Worm (Caenorhabditis elegans): ENCODE measurements around the gene C01G10.9.
"Not testable (repeated sequence)": the region's sequence is repeated elsewhere in the genome, so short reads cannot be mapped to it uniquely, and the experiment has no call there.

Gene C01G10.9

ce11 chrV:15082291-15082690 is at the start of gene C01G10.9, which contains the start of gene C01G10.10 (continued):
- TF ChIP-seq blmp-1 (tag; optimal IDR thresholded peaks at IDR 0.05) (peak; percentile 51), ceh-82 (tag; optimal IDR thresholded peaks at IDR 0.05) (peak; percentile 28 to 32 (median 30)), nhr-11 (tag; optimal IDR thresholded peaks at IDR 0.05) (no peak), tbx-2 (tag; optimal IDR thresholded peaks at IDR 0.05) (peak; percentile 87), unc-62 (GFP tag; optimal IDR thresholded peaks at IDR 0.05) (no peak), dsc-1 (tag; optimal IDR thresholded peaks at IDR 0.05) (peak; percentile 90), lir-3 (tag; optimal IDR thresholded peaks at IDR 0.05; ENCODE audit: poor library complexity) (peak; percentile 96), snu-23 (GFP tag; optimal IDR thresholded peaks at IDR 0.05) (peak; percentile 86), sox-4 (tag; optimal IDR thresholded peaks at IDR 0.05) (peak; percentile 90), pag-3 (tag; optimal IDR thresholded peaks at IDR 0.05; ENCODE audit: borderline replicate concordance, insufficient read depth) (no peak), C16A3.4 (tag; optimal IDR thresholded peaks at IDR 0.05) (peak; percentile 27), egl-27 (tag; optimal IDR thresholded peaks at IDR 0.05) (no peak), elt-3 (tag; optimal IDR thresholded peaks at IDR 0.05) (peak in 1 of 6 experiments; percentile 60), unc-86 (tag; optimal IDR thresholded peaks at IDR 0.05) (peak; percentile 46), nhr-76 (tag; optimal IDR thresholded peaks at IDR 0.05) (no peak), dpl-1 (GFP tag; optimal IDR thresholded peaks at IDR 0.05) (peak; percentile 45 to 67 (median 56)), ceh-63 (GFP tag; optimal IDR thresholded peaks at IDR 0.05) (no peak), tlp-1 (tag; optimal IDR thresholded peaks at IDR 0.05) (no peak), fkh-10 (GFP tag; optimal IDR thresholded peaks at IDR 0.05) (no peak), ets-5 (GFP tag; IDR thresholded peaks at IDR 0.05) (no peak), lin-14 (GFP tag; optimal IDR thresholded peaks at IDR 0.05) (peak; percentile 69), pax-3 (tag; optimal IDR thresholded peaks at IDR 0.05) (peak; percentile 96), isw-1 (GFP tag; IDR thresholded peaks at IDR 0.05) (peak; percentile 46; the same call in 1 of the 2 replicates), rnt-1 (tag; optimal IDR thresholded peaks at IDR 0.05) (peak; percentile 97), snpc-4 (tag; optimal IDR thresholded peaks at IDR 0.05) (peak; percentile 50), ceh-88 (GFP tag; IDR thresholded peaks at IDR 0.05) (no peak), Y116A8C.19 (tag; optimal IDR thresholded peaks at IDR 0.05; ENCODE audit: borderline replicate concordance) (peak; percentile 70), efl-1 (optimal IDR thresholded peaks at IDR 0.05) (peak; percentile 40 to 68), efl-1 (GFP tag; optimal IDR thresholded peaks at IDR 0.05 in 1 of 2) (peak; percentile 52 to 95), nhr-90 (tag; optimal IDR thresholded peaks at IDR 0.05; ENCODE audit: poor library complexity) (peak; percentile 92)

- not testable (repeated sequence) for TF ChIP-seq lin-39, xbp-1, aha-1 (tag; optimal IDR thresholded peaks at IDR 0.05)
Observed at ce11 chrV:15036769-15037168, 45.6 kb upstream of the C01G10.9 start, which contains the start of gene melo-3. TSS of gene melo-3 (minus strand) at chrV:15036869.

- no peak for TF ChIP-seq nhr-12 (tag; optimal IDR thresholded peaks at IDR 0.05)
- no peak for TF ChIP-seq fkh-8 (tag; optimal IDR thresholded peaks at IDR 0.05)
- TF ChIP-seq dpl-1 (GFP tag; optimal IDR thresholded peaks at IDR 0.05): peak in 2 of 3 experiments; percentile 14 to 46
- peak; percentile 47 for TF ChIP-seq nhr-85 (tag)
- TF ChIP-seq mdl-1 (tag; optimal IDR thresholded peaks at IDR 0.05): no peak
- TF ChIP-seq ama-1 (optimal IDR thresholded peaks at IDR 0.05): no peak
- TF ChIP-seq efl-1 (optimal IDR thresholded peaks at IDR 0.05): peak; percentile 1 to 39
- TF ChIP-seq efl-1 (GFP tag; optimal IDR thresholded peaks at IDR 0.05 in 1 of 2): peak in 1 of 2 experiments; percentile 29
- no peak for TF ChIP-seq pag-3 (tag; optimal IDR thresholded peaks at IDR 0.05; ENCODE audit: borderline replicate concordance, insufficient read depth)
Observed at ce11 chrV:15048107-15048506, 34.2 kb upstream of the C01G10.9 start, which contains the start of gene sdc-3. TSS of gene sdc-3 (minus strand) at chrV:15048207.

Data from whole organism, L1 larva.